Worm (Caenorhabditis elegans) whole organism, L3 larva: Measurements from ENCODE around the gene trip-4.

Experiments
- aly-2 ChIP-seq: fragments of 150-350 bp; optimal IDR thresholded peaks from 2 replicates; lab custom pipeline; 2014; ENCODE audit warnings: missing biosample characterization, missing genetic modification characterization
- ama-1 ChIP-seq: fragments of 150-350 bp; optimal IDR thresholded peaks from 2 replicates; lab custom pipeline; 2018
- ceh-16 ChIP-seq: sonication (generic microtip); optimal IDR thresholded peaks from 2 replicates; lab custom pipeline; 2017; ENCODE audit warnings: missing biosample characterization, missing genetic modification characterization
- fos-1 ChIP-seq: fragments of 150-350 bp; optimal IDR thresholded peaks from 2 replicates; lab custom pipeline; 2014; ENCODE audit warnings: missing biosample characterization, missing genetic modification characterization
- nhr-28 ChIP-seq: fragments of 150-350 bp; optimal IDR thresholded peaks from 2 replicates; lab custom pipeline; 2014; ENCODE audit warnings: missing biosample characterization, missing genetic modification characterization
- nhr-43 ChIP-seq: sonication (generic microtip); optimal IDR thresholded peaks from 2 replicates; lab custom pipeline; 2016; ENCODE audit warnings: mild to moderate bottlenecking, missing genetic modification characterization, missing compliant biosample characterization; ENCODE audit not compliant: poor library complexity, severe bottlenecking

- no peak for TF ChIP-seq nhr-28 (tag; lab: Kevin White, UChicago)
- TF ChIP-seq nhr-43 (tag; lab: Kevin White, UChicago) = no peak
- TF ChIP-seq ceh-16 (tag; lab: Kevin White, UChicago) = no peak
- TF ChIP-seq ama-1 (lab: Kevin White, UChicago) = no peak
- no peak for TF ChIP-seq fos-1 (tag; lab: Kevin White, UChicago)
- TF ChIP-seq aly-2 (tag; lab: Kevin White, UChicago) = no peak
Measured at ce11 chrII:15089896-15090230, 50.7 kb downstream of the trip-4 start, which contains the start of gene Y53F4B.21.
